Fruit fly (Drosophila melanogaster): Measurements from ENCODE around the gene Nadsyn.

Gene Nadsyn

DNA sequence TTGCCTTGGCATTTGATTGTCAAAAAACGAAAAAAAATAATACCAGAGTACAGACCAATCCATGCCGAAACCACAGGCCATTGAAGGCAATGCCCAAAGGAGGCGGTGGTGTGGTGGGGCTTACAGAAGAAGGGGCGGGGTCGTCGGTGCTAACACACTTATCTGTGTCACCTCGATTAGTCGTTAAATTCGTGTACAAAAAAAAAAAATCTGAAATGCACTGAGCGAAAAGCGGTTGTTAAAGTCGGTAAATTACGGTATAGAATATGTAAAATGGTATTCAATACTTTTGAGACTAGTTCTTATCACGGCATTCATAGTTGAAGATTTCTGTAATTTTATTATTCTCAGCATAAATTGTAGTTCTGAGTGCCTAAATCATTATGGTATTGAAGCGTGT is 74.1 kb downstream of the Nadsyn start (continued):
- TF ChIP-seq CG8119 (GFP tag; IDR thresholded peaks at IDR 0.05), result peak; percentile 52; the same call in 2 of the 3 replicates
- TF ChIP-seq CG32006 (GFP tag; optimal IDR thresholded peaks at IDR 0.05), result peak; percentile 5
- TF ChIP-seq CG8632 (GFP tag; optimal IDR thresholded peaks at IDR 0.05), result peak; percentile 65
- no peak for TF ChIP-seq fd85E (GFP tag; optimal IDR thresholded peaks at IDR 0.05)
- TF ChIP-seq Smox (GFP tag; optimal IDR thresholded peaks at IDR 0.05), result peak; percentile 71
- peak in 1 of 2 experiments; percentile 38 for TF ChIP-seq salr (GFP tag; optimal IDR thresholded peaks at IDR 0.05)
- TF ChIP-seq CG8319 (GFP tag; optimal IDR thresholded peaks at IDR 0.05), result peak; percentile 41
- TF ChIP-seq topi (GFP tag; optimal IDR thresholded peaks at IDR 0.05), result peak; percentile 78
- peak; percentile 36 for TF ChIP-seq Ets21C (GFP tag; optimal IDR thresholded peaks at IDR 0.05)
- peak; percentile 77 for TF ChIP-seq esn (GFP tag; optimal IDR thresholded peaks at IDR 0.05)
- TF ChIP-seq lz (GFP tag; optimal IDR thresholded peaks at IDR 0.05), result peak; percentile 76
- TF ChIP-seq Gug (GFP tag; IDR thresholded peaks at IDR 0.05), result peak; percentile 29; the same call in 1 of the 2 replicates
- peak; percentile 68 for TF ChIP-seq achi (GFP tag; optimal IDR thresholded peaks at IDR 0.05)
- peak; percentile 14 for TF ChIP-seq Ets96B (tag; optimal IDR thresholded peaks at IDR 0.05)
- peak; percentile 31 for TF ChIP-seq CG1621 (tag; optimal IDR thresholded peaks at IDR 0.05)
- peak; percentile 74 for TF ChIP-seq Met (GFP tag; optimal IDR thresholded peaks at IDR 0.05)

DNA sequence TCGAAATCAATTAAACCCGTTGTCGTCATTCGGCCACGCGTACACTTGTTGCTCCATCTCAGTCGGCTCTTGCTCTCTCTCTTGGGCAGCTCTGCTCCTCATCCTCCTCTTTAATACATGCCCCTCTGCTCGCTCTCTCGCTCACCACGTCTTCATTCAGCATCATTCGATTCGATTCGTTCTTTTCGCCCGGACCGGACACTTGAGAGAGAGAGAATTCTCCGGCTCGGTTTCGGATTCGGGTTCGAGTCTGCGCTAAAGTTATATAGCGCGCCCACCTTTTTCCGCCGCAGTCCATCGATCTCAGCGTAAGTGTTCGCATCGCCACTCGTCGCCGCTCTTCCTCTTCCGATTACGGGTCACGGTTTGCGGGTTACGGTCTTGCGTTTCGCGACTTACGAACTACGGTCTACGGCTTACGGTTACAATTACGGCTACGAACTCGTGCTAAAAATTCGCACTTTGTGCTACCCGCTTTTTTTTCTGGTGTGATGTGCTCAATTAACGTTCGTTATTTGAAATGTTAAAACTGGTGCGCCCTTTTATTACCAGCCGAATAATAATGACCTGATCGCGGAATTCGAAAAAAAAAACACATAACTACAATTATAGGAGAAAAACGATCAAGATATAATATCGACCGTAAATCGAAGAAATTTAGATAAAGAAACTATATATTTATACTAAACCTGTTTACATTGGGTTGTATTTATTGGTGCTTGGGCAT is 76.0 kb downstream of the Nadsyn start:
- TF ChIP-seq CG16779 (tag; optimal IDR thresholded peaks at IDR 0.05) (peak; percentile 42), CG34406 (GFP tag; optimal IDR thresholded peaks at IDR 0.05) (peak; percentile 12), CG6792 (GFP tag; optimal IDR thresholded peaks at IDR 0.05) (no peak), CG4318 (GFP tag; optimal IDR thresholded peaks at IDR 0.05) (no peak), Sox14 (GFP tag; optimal IDR thresholded peaks at IDR 0.05) (no peak), net (GFP tag; optimal IDR thresholded peaks at IDR 0.05) (no peak), Ets96B (tag; optimal IDR thresholded peaks at IDR 0.05) (no peak), CG3032 (tag; optimal IDR thresholded peaks at IDR 0.05) (no peak), svp (GFP tag) (peak; percentile 92), pdm3 (GFP tag; optimal IDR thresholded peaks at IDR 0.05) (no peak), Blimp-1 (GFP tag; optimal IDR thresholded peaks at IDR 0.05) (no peak), spab (GFP tag; optimal IDR thresholded peaks at IDR 0.05) (no peak), CG6854 (GFP tag; optimal IDR thresholded peaks at IDR 0.05) (peak; percentile 59), ss (GFP tag; optimal IDR thresholded peaks at IDR 0.05) (peak in 1 of 2 experiments; percentile 31), salr (GFP tag; optimal IDR thresholded peaks at IDR 0.05) (peak in 1 of 2 experiments; percentile 32), Ets21C (GFP tag; optimal IDR thresholded peaks at IDR 0.05) (no peak), CG15336 (GFP tag; IDR thresholded peaks at IDR 0.05) (peak; percentile 48), CG6808 (GFP tag; optimal IDR thresholded peaks at IDR 0.05) (no peak), dsx (GFP tag; optimal IDR thresholded peaks at IDR 0.05; ENCODE audit: poor library complexity, severe bottlenecking) (peak; percentile 8), CG32006 (GFP tag; optimal IDR thresholded peaks at IDR 0.05) (no peak), CG6163 (GFP tag; IDR thresholded peaks at IDR 0.05) (0 out of 3 replicates have a peak, but pooled peaks have one; percentile 25), topi (GFP tag; optimal IDR thresholded peaks at IDR 0.05) (no peak), Eip78C (GFP tag) (peak; percentile 80), vri (GFP tag; optimal IDR thresholded peaks at IDR 0.05) (peak; percentile 45), eg (GFP tag; IDR thresholded peaks at IDR 0.05) (peak; percentile 50; the same call in 1 of the 3 replicates), CG1621 (tag; optimal IDR thresholded peaks at IDR 0.05) (peak; percentile 100), achi (GFP tag; optimal IDR thresholded peaks at IDR 0.05) (no peak), Eip93F (GFP tag; optimal IDR thresholded peaks at IDR 0.05) (no peak), CG9139 (GFP tag; optimal IDR thresholded peaks at IDR 0.05) (peak; percentile 25)

Measured in whole organism, prepupa.